Worm (Caenorhabditis elegans): ENCODE measurements around the gene fbxb-114.

- TF ChIP-seq elt-3 (tag; optimal IDR thresholded peaks at IDR 0.05) = no peak
- no peak for TF ChIP-seq nhr-76 (tag; optimal IDR thresholded peaks at IDR 0.05)
- TF ChIP-seq nhr-237 (tag; optimal IDR thresholded peaks at IDR 0.05) = no peak
- TF ChIP-seq nfya-1 (tag; optimal IDR thresholded peaks at IDR 0.05; ENCODE audit: insufficient read depth) = peak; percentile 50
- no peak for TF ChIP-seq fos-1 (tag; optimal IDR thresholded peaks at IDR 0.05)
- TF ChIP-seq unc-39 (tag; optimal IDR thresholded peaks at IDR 0.05) = no peak
- no peak for TF ChIP-seq unc-62 (GFP tag; optimal IDR thresholded peaks at IDR 0.05)
- peak; percentile 72 for TF ChIP-seq lin-39 (tag; optimal IDR thresholded peaks at IDR 0.05)
- no peak for TF ChIP-seq nhr-28 (tag; optimal IDR thresholded peaks at IDR 0.05)
- no peak for TF ChIP-seq nhr-25 (tag; optimal IDR thresholded peaks at IDR 0.05)
- no peak for TF ChIP-seq nhr-67 (tag; optimal IDR thresholded peaks at IDR 0.05)
- TF ChIP-seq egl-5 (tag; optimal IDR thresholded peaks at IDR 0.05) = peak; percentile 35
- TF ChIP-seq ceh-82 (tag; optimal IDR thresholded peaks at IDR 0.05) = no peak
- no peak for TF ChIP-seq elt-1 (tag; optimal IDR thresholded peaks at IDR 0.05)
Observed at ce11 chrX:16928087-16928486, 6.5 kb downstream of the fbxb-114 start.
